ENCODE assay signal across 2 fruit fly cellular contexts in the genomic region with DNA sequence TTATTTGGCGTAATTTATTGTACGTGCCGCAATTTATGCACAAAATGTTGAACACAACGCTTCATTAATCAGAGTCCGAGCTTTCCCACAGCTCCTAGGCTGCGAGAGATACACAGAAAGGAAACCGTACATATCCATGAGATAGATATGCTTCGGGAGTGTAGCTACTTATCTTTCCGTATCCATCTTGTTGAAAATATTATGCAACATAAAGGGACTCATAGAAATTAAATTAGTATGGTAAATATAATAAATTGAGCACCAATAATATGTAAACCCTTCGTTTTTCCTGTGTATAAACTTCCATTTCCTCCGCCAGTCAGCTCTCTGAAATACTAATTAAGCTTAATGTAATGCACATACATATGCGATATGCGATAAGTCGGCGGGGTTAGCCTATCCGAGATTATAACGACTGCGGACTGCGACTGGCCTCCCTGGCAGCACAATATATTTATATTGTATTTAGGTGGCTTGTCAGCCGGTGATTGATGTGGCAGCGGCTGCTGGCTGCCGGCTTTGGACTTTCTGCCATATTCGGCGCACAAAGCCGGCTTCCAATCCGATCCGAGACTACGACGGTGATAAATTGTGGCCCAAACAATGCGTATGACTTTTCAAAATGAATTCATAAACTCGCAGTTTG.
TF ChIP-seq lines count a peak whose summit lies in the region.

No protein-coding gene starts in this region.

TF ChIP-seq in whole organism, embryonic, 481 proteins besides CTCF, POLR2A, EP300 and RAD21 (continued from another document and continues in another):
- TF ChIP-seq chinmo (GFP tag; IDR thresholded peaks at IDR 0.05; lab: Robert Waterston, UW; ENCODE audit: partially characterized antibody): 0 out of 4 replicates have a peak, but pooled peaks have one; percentile 53
- TF ChIP-seq CG14014 (GFP tag; IDR thresholded peaks at IDR 0.05; lab: Robert Waterston, UW): no peak
- no peak for TF ChIP-seq ATbp (GFP tag; optimal IDR thresholded peaks at IDR 0.05; lab: Kevin White, UChicago)
- TF ChIP-seq CG30403 (GFP tag; optimal IDR thresholded peaks at IDR 0.05; lab: Kevin White, UChicago): no peak
- peak; percentile 7; the same call in 1 of the 3 replicates for TF ChIP-seq dysf (GFP tag; IDR thresholded peaks at IDR 0.05; lab: Robert Waterston, UW)
- TF ChIP-seq CG1529 (GFP tag; optimal IDR thresholded peaks at IDR 0.05; lab: Kevin White, UChicago): no peak
- no peak for TF ChIP-seq Dip2 (GFP tag; IDR thresholded peaks at IDR 0.05; lab: Robert Waterston, UW)
- TF ChIP-seq grn (GFP tag; optimal IDR thresholded peaks at IDR 0.05; lab: Kevin White, UChicago): no peak
- no peak for TF ChIP-seq CG34376 (GFP tag; optimal IDR thresholded peaks at IDR 0.05; lab: Kevin White, UChicago)
- TF ChIP-seq aop (GFP tag; IDR thresholded peaks at IDR 0.05; lab: Robert Waterston, UW): no peak
- peak; percentile 13 for TF ChIP-seq grau (tag; optimal IDR thresholded peaks at IDR 0.05; lab: Kevin White, UChicago)
- TF ChIP-seq hkb (optimal IDR thresholded peaks at IDR 0.05; lab: Kevin White, UChicago): no peak
- no peak for TF ChIP-seq hkb (GFP tag; IDR thresholded peaks at IDR 0.05; lab: Robert Waterston, UW)
- TF ChIP-seq CG10321 (GFP tag; IDR thresholded peaks at IDR 0.05; lab: Robert Waterston, UW): no peak
- TF ChIP-seq zen (tag; optimal IDR thresholded peaks at IDR 0.05; lab: Kevin White, UChicago): no peak
- peak; percentile 67 for TF ChIP-seq Kr (GFP tag; optimal IDR thresholded peaks at IDR 0.05; lab: Kevin White, UChicago)
- TF ChIP-seq sr (GFP tag; IDR thresholded peaks at IDR 0.05; lab: Robert Waterston, UW): no peak
- no peak for TF ChIP-seq CG15011 (GFP tag; optimal IDR thresholded peaks at IDR 0.05; lab: Kevin White, UChicago)
- no peak for TF ChIP-seq phol (tag; optimal IDR thresholded peaks at IDR 0.05; lab: Kevin White, UChicago)
- no peak for TF ChIP-seq br (optimal IDR thresholded peaks at IDR 0.05; lab: Kevin White, UChicago)
- TF ChIP-seq Ravus (GFP tag; IDR thresholded peaks at IDR 0.05; lab: Robert Waterston, UW): no peak
- no peak for TF ChIP-seq Rx (GFP tag; IDR thresholded peaks at IDR 0.05; lab: Robert Waterston, UW)
- TF ChIP-seq dm (GFP tag; optimal IDR thresholded peaks at IDR 0.05; lab: Kevin White, UChicago): no peak
- no peak for TF ChIP-seq ssp (GFP tag; IDR thresholded peaks at IDR 0.05; lab: Robert Waterston, UW)
- no peak for TF ChIP-seq crc (GFP tag; optimal IDR thresholded peaks at IDR 0.05; lab: Kevin White, UChicago)
- no peak for TF ChIP-seq CG10147 (GFP tag; optimal IDR thresholded peaks at IDR 0.05; lab: Kevin White, UChicago)
- peak in 1 of 2 experiments; percentile 36 for TF ChIP-seq eve (GFP tag; optimal IDR thresholded peaks at IDR 0.05; lab: Kevin White, UChicago)
- TF ChIP-seq CG18262 (tag; optimal IDR thresholded peaks at IDR 0.05; lab: Kevin White, UChicago): no peak
- no peak for TF ChIP-seq CG7372 (GFP tag; IDR thresholded peaks at IDR 0.05; lab: Robert Waterston, UW)
- TF ChIP-seq bsh (GFP tag; optimal IDR thresholded peaks at IDR 0.05; lab: Kevin White, UChicago): peak in 1 of 2 experiments; percentile 24
- TF ChIP-seq E2f2 (GFP tag; IDR thresholded peaks at IDR 0.05; lab: Robert Waterston, UW): no peak; the same call in 1 of the 2 replicates
- TF ChIP-seq bigmax (GFP tag; optimal IDR thresholded peaks at IDR 0.05; lab: Kevin White, UChicago): no peak
- TF ChIP-seq Ptx1 (GFP tag; IDR thresholded peaks at IDR 0.05; lab: Robert Waterston, UW): no peak
- TF ChIP-seq mam (GFP tag; optimal IDR thresholded peaks at IDR 0.05; lab: Kevin White, UChicago): no peak
- no peak for TF ChIP-seq CG33557 (GFP tag; optimal IDR thresholded peaks at IDR 0.05; lab: Kevin White, UChicago)
- TF ChIP-seq kni (GFP tag; optimal IDR thresholded peaks at IDR 0.05; lab: Kevin White, UChicago): no peak
- no peak for TF ChIP-seq CG4707 (GFP tag; optimal IDR thresholded peaks at IDR 0.05; lab: Kevin White, UChicago)
- no peak for TF ChIP-seq CG9797 (GFP tag; optimal IDR thresholded peaks at IDR 0.05; lab: Kevin White, UChicago)
- TF ChIP-seq HmgZ (tag; optimal IDR thresholded peaks at IDR 0.05; lab: Kevin White, UChicago): no peak
- TF ChIP-seq mirr (GFP tag; optimal IDR thresholded peaks at IDR 0.05; lab: Kevin White, UChicago): no peak
- TF ChIP-seq HLH4C (GFP tag; IDR thresholded peaks at IDR 0.05; lab: Robert Waterston, UW; ENCODE audit: partially characterized antibody): no peak
- TF ChIP-seq Oli (tag; optimal IDR thresholded peaks at IDR 0.05; lab: Kevin White, UChicago): peak; percentile 22
- TF ChIP-seq org-1 (GFP tag; optimal IDR thresholded peaks at IDR 0.05; lab: Kevin White, UChicago): no peak
- no peak for TF ChIP-seq knrl (GFP tag; IDR thresholded peaks at IDR 0.05; lab: Robert Waterston, UW; ENCODE audit: partially characterized antibody)
- peak; percentile 31; the same call in 1 of the 2 replicates for TF ChIP-seq Drgx (GFP tag; IDR thresholded peaks at IDR 0.05; lab: Robert Waterston, UW)
- TF ChIP-seq CG6175 (GFP tag; IDR thresholded peaks at IDR 0.05; lab: Robert Waterston, UW): 0 out of 3 replicates have a peak, but pooled peaks have one; percentile 8
- no peak for TF ChIP-seq CG2129 (GFP tag; IDR thresholded peaks at IDR 0.05; lab: Robert Waterston, UW; ENCODE audit: partially characterized antibody)
- no peak for TF ChIP-seq Adf1 (GFP tag; IDR thresholded peaks at IDR 0.05; lab: Robert Waterston, UW)
- TF ChIP-seq CG7786 (GFP tag; optimal IDR thresholded peaks at IDR 0.05; lab: Kevin White, UChicago): no peak
- peak in 1 of 2 experiments; percentile 32 for TF ChIP-seq Pdp1 (GFP tag; optimal IDR thresholded peaks at IDR 0.05; lab: Kevin White, UChicago)
- TF ChIP-seq Myb (GFP tag; optimal IDR thresholded peaks at IDR 0.05; lab: Kevin White, UChicago): no peak
- TF ChIP-seq otp (GFP tag; IDR thresholded peaks at IDR 0.05; lab: Robert Waterston, UW): 0 out of 3 replicates have a peak, but pooled peaks have one; percentile 5
- no peak for TF ChIP-seq CG1792 (GFP tag; optimal IDR thresholded peaks at IDR 0.05; lab: Kevin White, UChicago)
- TF ChIP-seq oc (tag; optimal IDR thresholded peaks at IDR 0.05; lab: Kevin White, UChicago): peak; percentile 92
- TF ChIP-seq nerfin-1 (tag; optimal IDR thresholded peaks at IDR 0.05; lab: Kevin White, UChicago): no peak
- TF ChIP-seq CG3726 (GFP tag; IDR thresholded peaks at IDR 0.05; lab: Robert Waterston, UW): no peak
- TF ChIP-seq Gsc (GFP tag; IDR thresholded peaks at IDR 0.05; lab: Robert Waterston, UW): no peak
- no peak for TF ChIP-seq CG4730 (GFP tag; IDR thresholded peaks at IDR 0.05; lab: Robert Waterston, UW)
- TF ChIP-seq gfzf (GFP tag; optimal IDR thresholded peaks at IDR 0.05; lab: Kevin White, UChicago): no peak
- no peak for TF ChIP-seq CG30020 (tag; optimal IDR thresholded peaks at IDR 0.05; lab: Kevin White, UChicago)
- TF ChIP-seq CG10979 (tag; optimal IDR thresholded peaks at IDR 0.05; lab: Kevin White, UChicago): no peak
- peak; percentile 17 for TF ChIP-seq CG17359 (tag; optimal IDR thresholded peaks at IDR 0.05; lab: Kevin White, UChicago)
- no peak for TF ChIP-seq H2.0 (GFP tag; IDR thresholded peaks at IDR 0.05; lab: Robert Waterston, UW)

TF ChIP-seq in whole organism, prepupa, 60 proteins besides CTCF, POLR2A, EP300 and RAD21 (continued from another document):
- TF ChIP-seq CG8119 (GFP tag; IDR thresholded peaks at IDR 0.05; lab: Robert Waterston, UW) (peak; percentile 50; the same call in 1 of the 3 replicates), CG8632 (GFP tag; optimal IDR thresholded peaks at IDR 0.05; lab: Kevin White, UChicago) (peak; percentile 1), Lpt (GFP tag; optimal IDR thresholded peaks at IDR 0.05; lab: Kevin White, UChicago) (no peak), esn (GFP tag; optimal IDR thresholded peaks at IDR 0.05; lab: Kevin White, UChicago) (no peak), Blimp-1 (GFP tag; optimal IDR thresholded peaks at IDR 0.05; lab: Kevin White, UChicago) (no peak), CG31627 (GFP tag; optimal IDR thresholded peaks at IDR 0.05; lab: Kevin White, UChicago) (no peak), Hr4 (GFP tag; optimal IDR thresholded peaks at IDR 0.05; lab: Kevin White, UChicago) (peak; percentile 43), Gug (GFP tag; IDR thresholded peaks at IDR 0.05; lab: Robert Waterston, UW) (0 out of 2 replicates have a peak, but pooled peaks have one; percentile 12), Eip75B (GFP tag; optimal IDR thresholded peaks at IDR 0.05; lab: Kevin White, UChicago) (no peak), CG3032 (tag; optimal IDR thresholded peaks at IDR 0.05; lab: Kevin White, UChicago) (peak; percentile 29), Sox102F (GFP tag; optimal IDR thresholded peaks at IDR 0.05; lab: Kevin White, UChicago) (no peak), fkh (GFP tag; optimal IDR thresholded peaks at IDR 0.05; lab: Kevin White, UChicago) (no peak), CG8319 (GFP tag; optimal IDR thresholded peaks at IDR 0.05; lab: Kevin White, UChicago) (peak; percentile 13), ss (GFP tag; optimal IDR thresholded peaks at IDR 0.05; lab: Kevin White, UChicago) (no peak), eg (GFP tag; IDR thresholded peaks at IDR 0.05; lab: Robert Waterston, UW) (peak; percentile 29; the same call in 1 of the 3 replicates), Met (GFP tag; optimal IDR thresholded peaks at IDR 0.05; lab: Kevin White, UChicago) (no peak), CG32006 (GFP tag; optimal IDR thresholded peaks at IDR 0.05; lab: Kevin White, UChicago) (peak; percentile 60), pdm3 (GFP tag; optimal IDR thresholded peaks at IDR 0.05; lab: Kevin White, UChicago) (peak; percentile 46), CG10631 (GFP tag; optimal IDR thresholded peaks at IDR 0.05; lab: Kevin White, UChicago) (peak; percentile 13), dsx (GFP tag; optimal IDR thresholded peaks at IDR 0.05; lab: Kevin White, UChicago; ENCODE audit: poor library complexity, severe bottlenecking) (peak; percentile 13), Smox (GFP tag; optimal IDR thresholded peaks at IDR 0.05; lab: Kevin White, UChicago) (no peak), net (GFP tag; optimal IDR thresholded peaks at IDR 0.05; lab: Kevin White, UChicago) (peak; percentile 28), CG6163 (GFP tag; IDR thresholded peaks at IDR 0.05; lab: Robert Waterston, UW) (0 out of 3 replicates have a peak, but pooled peaks have one; percentile 36), CG3919 (GFP tag; optimal IDR thresholded peaks at IDR 0.05; lab: Kevin White, UChicago) (peak; percentile 19), Hr39 (GFP tag; optimal IDR thresholded peaks at IDR 0.05; lab: Kevin White, UChicago) (no peak), topi (GFP tag; optimal IDR thresholded peaks at IDR 0.05; lab: Kevin White, UChicago) (no peak), salr (GFP tag; optimal IDR thresholded peaks at IDR 0.05; lab: Kevin White, UChicago) (peak in 1 of 2 experiments; percentile 19), spab (GFP tag; optimal IDR thresholded peaks at IDR 0.05; lab: Kevin White, UChicago) (no peak), CG34406 (GFP tag; optimal IDR thresholded peaks at IDR 0.05; lab: Kevin White, UChicago) (no peak)
TF ChIP-seq in whole organism, prepupa: peak in this region for 26.
